Fruit fly (Drosophila melanogaster) whole organism, embryonic: ENCODE results near the gene asl.

ENCODE experiments used
- CG3065 ChIP-seq: fragments of 200-800 bp; sonication (Bioruptor generic); optimal IDR thresholded peaks from 2 replicates; lab custom pipeline; 2016; ENCODE audit warnings: missing biosample characterization, missing genetic modification characterization
- CG6791 ChIP-seq: fragments of 200-800 bp; sonication (Bioruptor generic); IDR thresholded peaks from 3 replicates; pipeline ENCODE4 v1.3.6; 2022; ENCODE audit warnings: missing biosample characterization, missing genetic modification characterization; ENCODE audit not compliant: partially characterized antibody
- E2f2 ChIP-seq: fragments of 200-800 bp; sonication (Bioruptor generic); IDR thresholded peaks from 2 replicates; pipeline ENCODE4 v1.3.6; 2022; ENCODE audit warnings: missing biosample characterization, missing genetic modification characterization
- bab2 ChIP-seq: fragments of 200-800 bp; sonication (Bioruptor generic); optimal IDR thresholded peaks from 2 replicates; lab custom pipeline; 2016; ENCODE audit warnings: missing biosample characterization, missing genetic modification characterization
- dm ChIP-seq: fragments of 200-800 bp; sonication (Bioruptor generic); optimal IDR thresholded peaks from 3 replicates; lab custom pipeline; 2016; ENCODE audit warnings: missing biosample characterization, missing genetic modification characterization
- emc ChIP-seq: fragments of 200-800 bp; sonication (Bioruptor generic); optimal IDR thresholded peaks from 2 replicates; lab custom pipeline; 2016; ENCODE audit warnings: missing biosample characterization, missing genetic modification characterization
- exex ChIP-seq: fragments of 200-800 bp; sonication (Bioruptor generic); optimal IDR thresholded peaks from 4 replicates; lab custom pipeline; 2018; ENCODE audit warnings: missing biosample characterization, mild to moderate bottlenecking, missing genetic modification characterization, moderate library complexity

DNA sequence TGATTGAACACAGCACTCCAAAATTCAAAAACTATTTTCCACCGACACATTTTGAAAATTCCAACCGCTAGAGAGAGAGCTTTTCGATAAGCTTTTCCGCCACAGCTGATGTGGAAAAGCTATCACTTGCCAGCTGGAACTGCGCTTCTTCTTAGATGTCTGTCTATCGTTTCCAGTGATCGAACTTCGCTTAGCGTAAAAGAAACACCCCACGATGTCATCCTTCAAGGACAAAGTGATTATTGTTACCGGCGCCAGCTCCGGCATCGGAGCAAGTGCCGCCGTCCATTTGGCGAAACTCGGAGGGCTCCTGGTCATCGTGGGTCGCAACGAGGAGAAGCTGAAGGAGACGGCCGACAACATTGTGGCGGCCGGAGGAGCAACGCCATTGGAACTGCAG lies 25.8 kb upstream of the asl start, which contains the start of gene CG31549:
- no peak for TF ChIP-seq exex (tag; lab: Kevin White, UChicago)
- no peak for TF ChIP-seq dm (GFP tag; lab: Kevin White, UChicago)
- TF ChIP-seq CG3065 (GFP tag; lab: Kevin White, UChicago), result no peak
- TF ChIP-seq bab2, result no peak
- TF ChIP-seq emc, result no peak
- TF ChIP-seq E2f2 (GFP tag; lab: Robert Waterston, UW), result peak; percentile 54
- TF ChIP-seq CG6791 (GFP tag; lab: Robert Waterston, UW), result no peak
